Worm (Caenorhabditis elegans): ENCODE results near the gene ZK632.14.

- TF ChIP-seq F49E8.2 (tag; optimal IDR thresholded peaks at IDR 0.05; ENCODE audit: borderline replicate concordance) (no peak), nhr-77 (tag; optimal IDR thresholded peaks at IDR 0.05) (peak; percentile 17), lin-1 (GFP tag; IDR thresholded peaks at IDR 0.05) (no peak), ama-1 (optimal IDR thresholded peaks at IDR 0.05) (no peak), nhr-76 (tag; optimal IDR thresholded peaks at IDR 0.05) (no peak)
These were observed 26.5 kb upstream of the ZK632.14 start for ce11 chrIII:9786776-9787175.

All from whole organism, L4 larva.